Fruit fly (Drosophila melanogaster) whole organism, prepupa: ENCODE measurements around the gene Mdh2.
A peak's percentile ranks its signal among the peaks of the same experiment; 100 is the strongest.

Source experiments
- CG10669 ChIP-seq: fragments of 200-800 bp; sonication (Bioruptor generic); optimal IDR thresholded peaks from 3 replicates; lab custom pipeline; 2018; ENCODE audit warnings: missing biosample characterization, mild to moderate bottlenecking, missing genetic modification characterization, moderate library complexity
- CG11294 ChIP-seq: fragments of 200-800 bp; sonication (Bioruptor generic); IDR thresholded peaks from 2 replicates; pipeline ENCODE4 v1.3.6; 2022; ENCODE audit warnings: missing biosample characterization, missing genetic modification characterization
- CG11762 ChIP-seq: fragments of 200-800 bp; sonication (Bioruptor generic); optimal IDR thresholded peaks from 3 replicates; lab custom pipeline; 2016; ENCODE audit warnings: missing biosample characterization, missing genetic modification characterization; ENCODE audit not compliant: insufficient read depth
- CG15336 ChIP-seq: fragments of 200-800 bp; sonication (Bioruptor generic); IDR thresholded peaks from 2 replicates; pipeline ENCODE4 v1.3.6; 2022; ENCODE audit warnings: missing biosample characterization, missing genetic modification characterization
- CG32006 ChIP-seq: fragments of 200-800 bp; sonication (Bioruptor generic); optimal IDR thresholded peaks from 3 replicates; lab custom pipeline; 2017; ENCODE audit warnings: missing biosample characterization, mild to moderate bottlenecking, missing genetic modification characterization
- CG8119 ChIP-seq: fragments of 200-800 bp; sonication (Bioruptor generic); IDR thresholded peaks from 3 replicates; pipeline ENCODE4 v1.3.6; 2022; ENCODE audit warnings: missing biosample characterization, missing genetic modification characterization
- Hr39 ChIP-seq: fragments of 200-800 bp; sonication (Bioruptor generic); optimal IDR thresholded peaks from 2 replicates; lab custom pipeline; 2016; ENCODE audit warnings: missing biosample characterization, missing genetic modification characterization
- fkh ChIP-seq: fragments of 200-800 bp; sonication (Bioruptor generic); optimal IDR thresholded peaks from 3 replicates; lab custom pipeline; 2017; ENCODE audit warnings: missing biosample characterization, mild to moderate bottlenecking, missing genetic modification characterization, moderate library complexity
- net ChIP-seq: fragments of 200-800 bp; sonication (Bioruptor generic); optimal IDR thresholded peaks from 3 replicates; lab custom pipeline; 2016; ENCODE audit warnings: missing biosample characterization, missing genetic modification characterization

DNA sequence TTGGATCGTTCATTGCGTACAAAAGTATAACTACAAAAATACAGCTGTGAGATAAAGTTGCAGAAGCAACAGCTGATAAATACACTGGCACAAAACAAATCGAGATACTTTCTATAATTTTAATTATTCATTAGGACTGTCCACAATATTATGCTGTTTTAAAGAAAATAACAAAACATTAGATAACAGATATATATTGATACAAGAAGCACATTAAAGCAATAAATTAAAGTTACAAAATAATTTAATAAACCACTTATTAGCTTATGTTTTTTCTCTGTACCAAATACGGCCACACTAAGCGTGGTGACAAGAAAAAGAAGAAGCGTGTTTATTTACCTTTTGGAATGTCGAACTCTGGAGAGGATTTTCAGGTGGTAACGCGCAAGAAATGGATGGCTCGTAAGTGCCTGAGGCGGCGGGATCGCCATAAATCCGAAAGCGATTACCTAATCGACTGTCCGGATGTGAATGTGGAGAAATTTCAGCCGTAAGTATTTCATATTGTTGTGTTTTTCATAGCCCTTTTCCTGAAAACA lies 5.9 kb upstream of the Mdh2 start, which contains the start of the genes CG7988 and CG7183:
- TF ChIP-seq CG15336 (peak; percentile 97), CG32006 (GFP tag; lab: Kevin White, UChicago) (peak; percentile 98), net (GFP tag; lab: Kevin White, UChicago) (peak; percentile 97), CG8119 (peak; percentile 97), CG11762 (GFP tag; lab: Kevin White, UChicago) (peak; percentile 92), CG10669 (peak; percentile 97), Hr39 (GFP tag; lab: Kevin White, UChicago) (peak; percentile 98), fkh (GFP tag; lab: Kevin White, UChicago) (peak; percentile 98), CG11294 (peak; percentile 97)
